Fruit fly (Drosophila melanogaster) whole organism, embryonic: ENCODE measurements around the gene CG12766.

ENCODE experiments used
- Aef1 ChIP-seq: fragments of 200-800 bp; sonication (Bioruptor generic); IDR thresholded peaks from 3 replicates; pipeline ENCODE4 v1.3.6; 2022; ENCODE audit warnings: missing biosample characterization, missing genetic modification characterization
- Atf-2 ChIP-seq: fragments of 200-800 bp; sonication (Bioruptor generic); optimal IDR thresholded peaks from 2 replicates; lab custom pipeline; 2016; ENCODE audit warnings: missing biosample characterization, missing genetic modification characterization
- B-H1 ChIP-seq: fragments of 200-800 bp; sonication (Bioruptor generic); IDR thresholded peaks from 3 replicates; pipeline ENCODE4 v1.3.6; 2022; ENCODE audit warnings: missing biosample characterization, missing genetic modification characterization
- Blimp-1 ChIP-seq: fragments of 200-800 bp; sonication (Bioruptor generic); optimal IDR thresholded peaks from 3 replicates; lab custom pipeline; 2018; ENCODE audit warnings: missing biosample characterization, missing genetic modification characterization, mild to moderate bottlenecking, moderate library complexity, missing genetic modification reagents
- Bteb2 ChIP-seq: fragments of 200-800 bp; sonication (Bioruptor generic); optimal IDR thresholded peaks from 2 replicates; lab custom pipeline; 2016; ENCODE audit warnings: missing biosample characterization, missing genetic modification characterization
- C15 ChIP-seq: fragments of 200-800 bp; sonication (Bioruptor generic); IDR thresholded peaks from 3 replicates; pipeline ENCODE4 v1.3.6; 2022; ENCODE audit warnings: missing biosample characterization, missing genetic modification characterization
- CG11398 ChIP-seq: fragments of 200-800 bp; sonication (Bioruptor generic); optimal IDR thresholded peaks from 2 replicates; lab custom pipeline; 2016; ENCODE audit warnings: missing biosample characterization, missing genetic modification characterization
- CG11456 ChIP-seq: fragments of 200-800 bp; sonication (Bioruptor generic); IDR thresholded peaks from 3 replicates; pipeline ENCODE4 v1.3.6; 2022; ENCODE audit warnings: missing biosample characterization, missing genetic modification characterization
- CG12219 ChIP-seq: fragments of 200-800 bp; sonication (Bioruptor generic); optimal IDR thresholded peaks from 3 replicates; lab custom pipeline; 2018; ENCODE audit warnings: missing biosample characterization, mild to moderate bottlenecking, missing genetic modification characterization
- CG12299 ChIP-seq: fragments of 200-800 bp; sonication (Bioruptor generic); optimal IDR thresholded peaks from 2 replicates; lab custom pipeline; 2018; ENCODE audit warnings: missing biosample characterization, mild to moderate bottlenecking, missing genetic modification characterization
- CG14014 ChIP-seq: fragments of 200-800 bp; sonication (Bioruptor generic); IDR thresholded peaks from 2 replicates; pipeline ENCODE4 v1.3.6; 2022; ENCODE audit warnings: missing biosample characterization, missing genetic modification characterization
- CG14860 ChIP-seq: fragments of 200-800 bp; sonication (Bioruptor generic); IDR thresholded peaks from 3 replicates; pipeline ENCODE4 v1.3.6; 2022; ENCODE audit warnings: missing biosample characterization, missing genetic modification characterization; ENCODE audit not compliant: partially characterized antibody
- CG15479 ChIP-seq: fragments of 200-800 bp; sonication (Bioruptor generic); optimal IDR thresholded peaks from 3 replicates; lab custom pipeline; 2019; ENCODE audit warnings: missing biosample characterization, mild to moderate bottlenecking, missing genetic modification characterization, moderate library complexity
- CG15601 ChIP-seq: fragments of 200-800 bp; sonication (Bioruptor generic); optimal IDR thresholded peaks from 3 replicates; lab custom pipeline; 2019; ENCODE audit warnings: missing biosample characterization, mild to moderate bottlenecking, missing genetic modification characterization, moderate library complexity
- CG15696 ChIP-seq: fragments of 200-800 bp; sonication (Bioruptor generic); optimal IDR thresholded peaks from 2 replicates; lab custom pipeline; 2019; ENCODE audit warnings: missing biosample characterization, mild to moderate bottlenecking, missing genetic modification characterization, moderate library complexity
- CG31441 ChIP-seq: fragments of 200-800 bp; sonication (Bioruptor generic); IDR thresholded peaks from 2 replicates; pipeline ENCODE4 v1.3.6; 2022; ENCODE audit warnings: missing biosample characterization, missing genetic modification characterization
- CG34422 ChIP-seq: fragments of 200-800 bp; sonication (Bioruptor generic); IDR thresholded peaks from 3 replicates; pipeline ENCODE4 v1.3.6; 2022; ENCODE audit warnings: missing biosample characterization, missing genetic modification characterization
- CG6689 ChIP-seq: fragments of 200-800 bp; sonication (Bioruptor generic); IDR thresholded peaks from 2 replicates; pipeline ENCODE4 v1.3.6; 2022; ENCODE audit warnings: missing biosample characterization, missing genetic modification characterization
- CG6854 ChIP-seq: fragments of 200-800 bp; sonication (Bioruptor generic); optimal IDR thresholded peaks from 3 replicates; lab custom pipeline; 2017; ENCODE audit warnings: missing biosample characterization, mild to moderate bottlenecking, missing genetic modification characterization
- CG7556 ChIP-seq: fragments of 200-800 bp; sonication (Bioruptor generic); optimal IDR thresholded peaks from 2 replicates; lab custom pipeline; 2017; ENCODE audit warnings: missing biosample characterization, mild to moderate bottlenecking, missing genetic modification characterization
- CG7928 ChIP-seq: fragments of 200-800 bp; sonication (Bioruptor generic); optimal IDR thresholded peaks from 2 replicates; lab custom pipeline; 2017; ENCODE audit warnings: missing biosample characterization, mild to moderate bottlenecking, missing genetic modification characterization
- CG8388 ChIP-seq: fragments of 200-800 bp; sonication (Bioruptor generic); optimal IDR thresholded peaks from 2 replicates; lab custom pipeline; 2019; ENCODE audit warnings: missing biosample characterization, mild to moderate bottlenecking, missing genetic modification characterization, moderate library complexity
- CG8944 ChIP-seq: fragments of 200-800 bp; sonication (Bioruptor generic); optimal IDR thresholded peaks from 3 replicates; lab custom pipeline; 2016; ENCODE audit warnings: missing biosample characterization, missing genetic modification characterization
- Chrac-16 ChIP-seq: fragments of 200-800 bp; sonication (Bioruptor generic); optimal IDR thresholded peaks from 3 replicates; lab custom pipeline; 2016; ENCODE audit warnings: missing biosample characterization, missing genetic modification characterization
- Fer3 ChIP-seq: fragments of 200-800 bp; sonication (Bioruptor generic); optimal IDR thresholded peaks from 2 replicates; lab custom pipeline; 2018; ENCODE audit warnings: missing biosample characterization, mild to moderate bottlenecking, missing genetic modification characterization, moderate library complexity
- HLH54F ChIP-seq: fragments of 200-800 bp; sonication (Bioruptor generic); optimal IDR thresholded peaks from 3 replicates; lab custom pipeline; 2016; ENCODE audit warnings: missing biosample characterization, missing genetic modification characterization
- Kr ChIP-seq: fragments of 200-800 bp; sonication (Bioruptor generic); optimal IDR thresholded peaks from 2 replicates; lab custom pipeline; 2017; ENCODE audit warnings: missing biosample characterization, mild to moderate bottlenecking, missing genetic modification characterization
- Meics ChIP-seq: fragments of 200-800 bp; sonication (Bioruptor generic); optimal IDR thresholded peaks from 2 replicates; lab custom pipeline; 2017; ENCODE audit warnings: missing biosample characterization, mild to moderate bottlenecking, missing genetic modification characterization
- Oaz ChIP-seq: fragments of 200-800 bp; sonication (Bioruptor generic); IDR thresholded peaks from 2 replicates; pipeline ENCODE4 v1.3.6; 2022; ENCODE audit warnings: missing biosample characterization, missing genetic modification characterization
- Sry-β ChIP-seq: fragments of 200-800 bp; sonication (Bioruptor generic); optimal IDR thresholded peaks from 2 replicates; lab custom pipeline; 2018; ENCODE audit warnings: missing biosample characterization, mild to moderate bottlenecking, missing genetic modification characterization, moderate library complexity
- Tbp ChIP-seq: fragments of >200 bp; optimal IDR thresholded peaks from 2 replicates; lab custom pipeline; 2018; ENCODE audit warnings: missing biosample characterization, missing genetic modification characterization
- al ChIP-seq: fragments of 200-800 bp; sonication (Bioruptor generic); IDR thresholded peaks from 2 replicates; pipeline ENCODE4 v1.3.6; 2022; ENCODE audit warnings: missing biosample characterization, missing genetic modification characterization
- br ChIP-seq: fragments of >200 bp; optimal IDR thresholded peaks from 2 replicates; lab custom pipeline; 2017
- cad ChIP-seq: fragments of >200 bp; optimal IDR thresholded peaks from 2 replicates; lab custom pipeline; 2017; ENCODE audit warnings: missing biosample characterization, missing genetic modification characterization
- cas ChIP-seq: fragments of 200-800 bp; sonication (Bioruptor generic); IDR thresholded peaks from 2 replicates; pipeline ENCODE4 v1.3.6; 2022; ENCODE audit warnings: missing biosample characterization, missing genetic modification characterization
- chif ChIP-seq, 2 experiments: fragments of 200-800 bp; sonication (Bioruptor generic); optimal IDR thresholded peaks; 3 replicates each; lab custom pipeline; 2016; ENCODE audit warnings: missing biosample characterization in 2 of 2, missing genetic modification characterization in 2 of 2
- da ChIP-seq: fragments of 200-800 bp; sonication (Bioruptor generic); optimal IDR thresholded peaks from 2 replicates; lab custom pipeline; 2016; ENCODE audit warnings: missing biosample characterization, missing genetic modification characterization
- fd102C ChIP-seq: fragments of 200-800 bp; sonication (Bioruptor generic); optimal IDR thresholded peaks from 2 replicates; lab custom pipeline; 2018; ENCODE audit warnings: missing biosample characterization, mild to moderate bottlenecking, missing genetic modification characterization, moderate library complexity
- fu2 ChIP-seq: fragments of 200-800 bp; sonication (Bioruptor generic); optimal IDR thresholded peaks from 2 replicates; lab custom pipeline; 2016; ENCODE audit warnings: missing biosample characterization, missing genetic modification characterization
- gcm ChIP-seq: fragments of 200-800 bp; sonication (Bioruptor generic); optimal IDR thresholded peaks from 2 replicates; lab custom pipeline; 2019; ENCODE audit warnings: missing biosample characterization, mild to moderate bottlenecking, missing genetic modification characterization, moderate library complexity
- gfzf ChIP-seq: fragments of 200-800 bp; sonication (Bioruptor generic); optimal IDR thresholded peaks from 2 replicates; lab custom pipeline; 2016; ENCODE audit warnings: missing biosample characterization, mild to moderate bottlenecking, missing genetic modification characterization, moderate library complexity
- lmd ChIP-seq: fragments of 200-800 bp; sonication (Bioruptor generic); IDR thresholded peaks from 2 replicates; pipeline ENCODE4 v1.3.6; 2022; ENCODE audit warnings: missing biosample characterization, missing genetic modification characterization
- psq ChIP-seq: fragments of 200-800 bp; sonication (Bioruptor generic); optimal IDR thresholded peaks from 2 replicates; lab custom pipeline; 2017; ENCODE audit warnings: missing biosample characterization, missing genetic modification characterization
- row ChIP-seq: fragments of 200-800 bp; sonication (Bioruptor generic); IDR thresholded peaks from 3 replicates; pipeline ENCODE4 v1.3.6; 2022; ENCODE audit warnings: missing biosample characterization, missing genetic modification characterization
- trh ChIP-seq: fragments of 200-800 bp; sonication (Bioruptor generic); optimal IDR thresholded peaks from 2 replicates; lab custom pipeline; 2016; ENCODE audit warnings: missing biosample characterization, missing genetic modification characterization
- usp ChIP-seq: fragments of >200 bp; optimal IDR thresholded peaks from 2 replicates; lab custom pipeline; 2017; ENCODE audit warnings: missing biosample characterization, missing genetic modification characterization
- z ChIP-seq: fragments of 200-800 bp; sonication (Bioruptor generic); IDR thresholded peaks from 3 replicates; pipeline ENCODE4 v1.3.6; 2022; ENCODE audit warnings: missing biosample characterization, missing genetic modification characterization
- zen ChIP-seq: fragments of 200-800 bp; sonication (Bioruptor generic); optimal IDR thresholded peaks from 3 replicates; lab custom pipeline; 2018; ENCODE audit warnings: missing biosample characterization, mild to moderate bottlenecking, missing genetic modification characterization, moderate library complexity

CG12766 gene

DNA sequence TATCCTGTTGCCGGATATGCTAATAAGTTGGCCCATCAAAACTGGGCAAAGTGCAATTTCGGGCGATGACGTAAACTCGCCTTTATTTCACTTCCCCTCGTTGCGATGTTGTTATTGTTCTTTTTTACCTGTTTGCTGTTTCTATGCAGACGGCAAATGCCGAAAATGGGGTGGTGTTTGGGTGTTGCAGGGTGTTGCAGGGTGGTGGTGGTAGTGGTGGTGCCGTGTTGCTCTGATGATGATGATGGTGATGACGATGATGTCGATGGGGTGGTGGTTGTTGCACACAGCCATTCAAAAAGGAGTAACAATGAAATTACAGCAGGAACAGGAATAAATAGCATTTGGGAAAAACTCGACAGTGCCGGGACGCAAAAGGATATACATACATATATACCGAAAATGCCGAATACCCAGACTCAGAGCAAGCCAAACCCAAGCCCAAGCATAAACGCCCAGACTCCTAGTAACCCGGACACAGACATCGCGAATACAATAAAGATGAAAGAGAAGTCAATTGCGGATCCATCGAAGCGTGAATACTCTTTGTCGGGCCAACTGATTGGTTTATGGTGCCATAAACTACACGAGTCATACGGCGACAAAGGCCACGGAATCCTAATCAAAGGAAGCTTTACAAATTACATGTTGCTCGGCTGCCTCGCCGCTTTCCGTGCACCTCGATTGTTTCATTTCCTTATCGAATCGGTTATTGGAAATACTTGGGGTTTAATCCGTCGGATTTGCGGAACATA is 39.0 kb upstream of the CG12766 start (continued):
- no peak for TF ChIP-seq Atf-2 (GFP tag; lab: Kevin White, UChicago)

DNA sequence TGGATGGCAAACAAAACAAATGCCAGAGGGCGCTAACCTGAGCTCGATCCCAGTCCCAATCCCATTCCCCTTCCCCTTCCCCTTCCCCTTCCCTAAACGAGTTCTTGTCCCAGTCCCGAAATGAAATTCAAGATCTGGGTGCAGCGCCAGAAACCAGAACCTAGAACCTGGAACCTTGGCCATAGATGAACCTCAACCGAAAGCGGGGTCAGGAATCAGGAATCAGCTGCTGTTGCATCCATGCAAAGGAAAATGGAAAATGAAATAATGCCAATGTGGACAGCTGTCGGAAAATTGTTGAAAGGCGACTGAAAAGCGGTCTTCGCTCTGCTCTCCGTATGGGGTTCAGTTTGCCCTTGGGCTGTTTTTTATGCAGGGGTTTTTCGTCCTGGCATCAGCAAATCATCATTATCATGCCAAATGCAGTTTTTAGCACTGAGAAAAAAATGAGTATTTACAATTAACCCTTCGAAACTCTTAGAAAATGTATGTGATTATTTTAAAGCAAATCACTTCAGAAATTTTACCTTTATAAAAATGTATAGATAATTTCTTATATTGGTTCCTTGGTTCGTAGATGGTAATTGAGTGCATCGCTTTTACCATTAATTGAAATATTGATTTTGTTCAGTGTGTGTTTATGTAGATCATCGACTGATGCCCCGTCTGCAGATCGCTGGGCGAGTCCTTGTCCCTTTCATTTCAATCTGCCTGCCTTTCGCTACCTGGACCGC is 37.9 kb upstream of the CG12766 start:
- TF ChIP-seq CG7928 (no peak), al (GFP tag; lab: Robert Waterston, UW) (no peak), psq (GFP tag; lab: Kevin White, UChicago) (no peak), cad (no peak), Meics (no peak), CG12219 (GFP tag; lab: Kevin White, UChicago) (no peak), B-H1 (GFP tag; lab: Robert Waterston, UW) (no peak), Blimp-1 (peak; percentile 40), fu2 (GFP tag; lab: Kevin White, UChicago) (no peak), z (GFP tag; lab: Robert Waterston, UW) (no peak), Tbp (GFP tag; lab: Kevin White, UChicago) (no peak), cas (GFP tag; lab: Robert Waterston, UW) (no peak), CG15601 (tag; lab: Kevin White, UChicago) (peak; percentile 29), CG8388 (peak; percentile 33), CG31441 (GFP tag; lab: Robert Waterston, UW) (peak; percentile 56; the same call in 1 of the 2 replicates), lmd (GFP tag; lab: Robert Waterston, UW) (no peak), fd102C (peak; percentile 39), trh (GFP tag; lab: Kevin White, UChicago) (no peak), Aef1 (GFP tag; lab: Robert Waterston, UW) (no peak), usp (GFP tag; lab: Kevin White, UChicago) (no peak), row (GFP tag; lab: Robert Waterston, UW) (peak; percentile 54), Chrac-16 (GFP tag; lab: Kevin White, UChicago) (peak; percentile 26), Kr (GFP tag; lab: Kevin White, UChicago) (no peak), CG34422 (GFP tag; lab: Robert Waterston, UW) (no peak), CG14860 (GFP tag; lab: Robert Waterston, UW) (no peak), CG14014 (GFP tag; lab: Robert Waterston, UW) (no peak), CG15479 (peak; percentile 23), CG8944 (no peak), CG12299 (tag; lab: Kevin White, UChicago) (no peak), CG11398 (GFP tag; lab: Kevin White, UChicago) (no peak), br (lab: Kevin White, UChicago) (no peak), Oaz (no peak), CG11456 (GFP tag; lab: Robert Waterston, UW) (no peak), Sry-β (GFP tag; lab: Kevin White, UChicago) (no peak), chif (GFP tag; optimal IDR thresholded peaks at IDR 0.05; lab: Kevin White, UChicago) (peak in 1 of 2 experiments; percentile 56), da (no peak), gcm (peak; percentile 19), CG15696 (tag; lab: Kevin White, UChicago) (peak; percentile 87), CG6689 (0 out of 2 replicates have a peak, but pooled peaks have one; percentile 20), gfzf (GFP tag; lab: Kevin White, UChicago) (no peak), CG6854 (no peak), CG7556 (GFP tag; lab: Kevin White, UChicago) (peak; percentile 35), C15 (no peak), Bteb2 (GFP tag; lab: Kevin White, UChicago) (no peak), zen (tag; lab: Kevin White, UChicago) (peak; percentile 90), Fer3 (no peak), HLH54F (GFP tag; lab: Kevin White, UChicago) (no peak)
